Worm (Caenorhabditis elegans) whole organism, mixed stage, embryonic: ENCODE measurements around the gene srbc-62.

Source experiments
- M03D4.4 ChIP-seq: sonication (generic microtip); optimal IDR thresholded peaks from 2 replicates; lab custom pipeline; 2017; ENCODE audit warnings: mild to moderate bottlenecking, missing genetic modification characterization, missing compliant biosample characterization
- bed-3 ChIP-seq: fragments of 200-800 bp; sonication (Bioruptor generic); optimal IDR thresholded peaks from 3 replicates; lab custom pipeline; 2018; ENCODE audit warnings: mild to moderate bottlenecking, missing genetic modification characterization, moderate library complexity, missing compliant biosample characterization
- blmp-1 ChIP-seq: fragments of 150-350 bp; optimal IDR thresholded peaks from 2 replicates; lab custom pipeline; 2014; ENCODE audit warnings: missing biosample characterization, missing genetic modification characterization
- ceh-39 ChIP-seq: fragments of 150-350 bp; optimal IDR thresholded peaks from 2 replicates; lab custom pipeline; 2014; ENCODE audit warnings: missing biosample characterization, missing genetic modification characterization
- ceh-43 ChIP-seq: fragments of 200-800 bp; sonication (Bioruptor generic); optimal IDR thresholded peaks from 2 replicates; lab custom pipeline; 2018; ENCODE audit warnings: mild to moderate bottlenecking, missing genetic modification characterization, moderate library complexity, missing compliant biosample characterization
- ceh-83 ChIP-seq: fragments of 200-800 bp; sonication (Bioruptor generic); optimal IDR thresholded peaks from 2 replicates; lab custom pipeline; 2018; ENCODE audit warnings: mild to moderate bottlenecking, missing genetic modification characterization, missing compliant biosample characterization
- ces-1 ChIP-seq: fragments of 150-350 bp; optimal IDR thresholded peaks from 2 replicates; lab custom pipeline; 2014; ENCODE audit warnings: missing biosample characterization, missing genetic modification reagents, missing genetic modification characterization
- cnd-1 ChIP-seq: fragments of 200-800 bp; sonication (Bioruptor generic); optimal IDR thresholded peaks from 2 replicates; lab custom pipeline; 2018; ENCODE audit warnings: mild to moderate bottlenecking, missing genetic modification characterization, missing compliant biosample characterization
- drap-1 ChIP-seq: fragments of 200-800 bp; sonication (Bioruptor generic); optimal IDR thresholded peaks from 3 replicates; lab custom pipeline; 2018; ENCODE audit warnings: mild to moderate bottlenecking, missing genetic modification characterization, missing compliant biosample characterization
- elt-1 ChIP-seq: sonication (generic microtip); optimal IDR thresholded peaks from 2 replicates; lab custom pipeline; 2017; ENCODE audit warnings: missing genetic modification characterization, mild to moderate bottlenecking, missing compliant biosample characterization, antibody characterized with exemption, moderate library complexity, borderline replicate concordance; ENCODE audit not compliant: insufficient read depth
- elt-3 ChIP-seq: fragments of 150-350 bp; optimal IDR thresholded peaks from 2 replicates; lab custom pipeline; 2014; ENCODE audit warnings: missing biosample characterization, missing genetic modification characterization
- flh-1 ChIP-seq: fragments of 200-800 bp; sonication (Bioruptor generic); optimal IDR thresholded peaks from 2 replicates; lab custom pipeline; 2018; ENCODE audit warnings: mild to moderate bottlenecking, missing genetic modification characterization, moderate library complexity, missing compliant biosample characterization
- ham-2 ChIP-seq: fragments of 200-800 bp; sonication (Bioruptor generic); optimal IDR thresholded peaks from 2 replicates; lab custom pipeline; 2018; ENCODE audit warnings: mild to moderate bottlenecking, missing genetic modification characterization, missing compliant biosample characterization
- hlh-1 ChIP-seq: fragments of 150-350 bp; optimal IDR thresholded peaks from 2 replicates; lab custom pipeline; 2014; ENCODE audit warnings: missing biosample characterization, missing genetic modification reagents, missing genetic modification characterization
- lin-13 ChIP-seq: fragments of 150-350 bp; optimal IDR thresholded peaks from 2 replicates; lab custom pipeline; 2014; ENCODE audit warnings: missing biosample characterization, missing genetic modification characterization
- lin-32 ChIP-seq: fragments of 200-800 bp; sonication (Bioruptor generic); optimal IDR thresholded peaks from 2 replicates; lab custom pipeline; 2018; ENCODE audit warnings: mild to moderate bottlenecking, missing genetic modification characterization, missing compliant biosample characterization
- lsy-2 ChIP-seq: fragments of 150-350 bp; optimal IDR thresholded peaks from 2 replicates; lab custom pipeline; 2014; ENCODE audit warnings: missing biosample characterization, missing genetic modification characterization
- mab-5 ChIP-seq: fragments of 150-350 bp; optimal IDR thresholded peaks from 2 replicates; lab custom pipeline; 2014; ENCODE audit warnings: missing biosample characterization, missing genetic modification characterization
- mep-1 ChIP-seq: fragments of 150-350 bp; optimal IDR thresholded peaks from 2 replicates; lab custom pipeline; 2017; ENCODE audit warnings: missing biosample characterization, missing genetic modification reagents, missing genetic modification characterization, inconsistent platforms
- mls-2 ChIP-seq: sonication (generic microtip); optimal IDR thresholded peaks from 2 replicates; lab custom pipeline; 2016; ENCODE audit warnings: mild to moderate bottlenecking, missing genetic modification characterization, moderate library complexity, missing compliant biosample characterization
- nhr-12 ChIP-seq: fragments of 150-350 bp; optimal IDR thresholded peaks from 2 replicates; lab custom pipeline; 2014; ENCODE audit warnings: missing biosample characterization, missing genetic modification characterization
- nhr-2 ChIP-seq: fragments of 150-350 bp; optimal IDR thresholded peaks from 2 replicates; lab custom pipeline; 2014; ENCODE audit warnings: missing biosample characterization, missing genetic modification characterization
- nhr-237 ChIP-seq: fragments of 150-350 bp; optimal IDR thresholded peaks from 2 replicates; lab custom pipeline; 2014; ENCODE audit warnings: missing biosample characterization, missing genetic modification characterization
- nhr-28 ChIP-seq: fragments of 150-350 bp; optimal IDR thresholded peaks from 2 replicates; lab custom pipeline; 2014; ENCODE audit warnings: missing biosample characterization, missing genetic modification characterization
- nhr-76 ChIP-seq: sonication (generic microtip); optimal IDR thresholded peaks from 2 replicates; lab custom pipeline; 2017; ENCODE audit warnings: missing biosample characterization, missing genetic modification characterization
- pha-4 ChIP-seq: fragments of 150-350 bp; optimal IDR thresholded peaks from 2 replicates; lab custom pipeline; 2018; ENCODE audit warnings: missing biosample characterization, missing genetic modification reagents, missing genetic modification characterization
- sem-2 ChIP-seq: fragments of 200-800 bp; sonication (Bioruptor generic); optimal IDR thresholded peaks from 2 replicates; lab custom pipeline; 2018; ENCODE audit warnings: mild to moderate bottlenecking, missing genetic modification characterization, missing compliant biosample characterization
- snpc-4 ChIP-seq: fragments of 150-350 bp; optimal IDR thresholded peaks from 2 replicates; lab custom pipeline; 2014; ENCODE audit warnings: missing biosample characterization, missing genetic modification characterization
- sptf-1 ChIP-seq: sonication (generic microtip); optimal IDR thresholded peaks from 2 replicates; lab custom pipeline; 2017; ENCODE audit warnings: mild to moderate bottlenecking, missing genetic modification characterization, moderate library complexity, missing compliant biosample characterization
- tbx-8 ChIP-seq: fragments of 200-800 bp; sonication (Bioruptor generic); optimal IDR thresholded peaks from 2 replicates; lab custom pipeline; 2018; ENCODE audit warnings: mild to moderate bottlenecking, missing genetic modification characterization, moderate library complexity, missing compliant biosample characterization
- unc-120 ChIP-seq: sonication (generic microtip); optimal IDR thresholded peaks from 2 replicates; lab custom pipeline; 2017; ENCODE audit warnings: missing genetic modification characterization, missing compliant biosample characterization; ENCODE audit not compliant: poor library complexity, severe bottlenecking
- unc-39 ChIP-seq: fragments of 150-350 bp; optimal IDR thresholded peaks from 2 replicates; lab custom pipeline; 2014; ENCODE audit warnings: missing biosample characterization, missing genetic modification characterization
- unc-62 ChIP-seq: fragments of 150-350 bp; optimal IDR thresholded peaks from 2 replicates; lab custom pipeline; 2014; ENCODE audit warnings: missing biosample characterization, missing genetic modification reagents, missing genetic modification characterization
- zip-8 ChIP-seq: fragments of 150-350 bp; optimal IDR thresholded peaks from 2 replicates; lab custom pipeline; 2014; ENCODE audit warnings: missing biosample characterization, missing genetic modification characterization
- ztf-11 ChIP-seq: fragments of 150-350 bp; optimal IDR thresholded peaks from 2 replicates; lab custom pipeline; 2014; ENCODE audit warnings: missing biosample characterization, missing genetic modification characterization

The srbc-62 gene

DNA sequence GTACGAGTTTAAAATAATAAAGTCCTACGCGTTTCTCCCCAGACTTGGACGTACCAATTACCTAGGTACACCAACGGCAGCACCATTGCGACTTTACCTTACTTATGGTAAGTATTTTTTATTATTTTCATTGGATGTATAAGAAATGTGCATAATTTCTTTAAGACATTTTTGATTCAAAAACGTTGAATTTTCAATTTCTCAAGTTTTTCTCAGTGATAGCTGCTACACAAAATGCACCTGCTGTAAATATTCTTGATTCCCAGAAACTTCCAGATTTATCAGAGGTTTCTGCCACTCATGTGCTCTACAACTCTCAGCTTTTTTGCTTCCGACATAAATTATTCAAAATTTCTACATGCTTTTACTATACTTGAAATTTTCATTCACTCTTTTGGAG, 35.7 kb upstream of the srbc-62 start, which contains the start of gene srh-159:
srh-159 (plus strand) TSS at position 301 of the 400 bp plus-strand sequence.
- TF ChIP-seq unc-120 (no peak), nhr-12 (tag; lab: Kevin White, UChicago) (no peak), drap-1 (GFP tag; lab: Kevin White, UChicago) (no peak), hlh-1 (tag; lab: Kevin White, UChicago) (no peak), sptf-1 (tag; lab: Kevin White, UChicago) (no peak), mls-2 (tag; lab: Kevin White, UChicago) (no peak), ceh-83 (GFP tag; lab: Kevin White, UChicago) (no peak), mep-1 (tag; lab: Kevin White, UChicago) (no peak), ham-2 (no peak), ceh-43 (GFP tag; lab: Kevin White, UChicago) (no peak), lin-13 (no peak), unc-39 (tag; lab: Kevin White, UChicago) (no peak), pha-4 (tag; lab: Kevin White, UChicago) (no peak)

DNA sequence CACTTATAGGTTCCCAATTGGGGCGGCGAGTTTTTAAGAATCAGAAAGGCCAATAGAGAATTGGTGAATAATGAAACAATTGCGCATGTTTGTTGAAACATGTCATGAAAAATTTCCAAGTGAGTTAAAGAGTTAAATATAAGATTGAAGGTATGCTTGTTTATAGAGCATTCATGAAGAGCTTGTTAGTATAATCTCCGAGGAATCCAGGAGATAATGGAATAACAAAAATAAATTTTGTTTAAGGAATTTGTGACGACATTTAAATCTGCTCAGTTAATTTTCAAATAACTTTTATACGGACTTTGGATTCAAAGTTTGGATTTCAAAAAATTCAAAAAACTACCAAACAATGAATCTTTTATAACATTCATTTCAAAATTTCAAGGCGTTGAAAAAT, 27.4 kb upstream of the srbc-62 start, which contains the start of gene str-199:
str-199 (minus strand) TSS at position 101 of the 400 bp plus-strand sequence.
- TF ChIP-seq flh-1 (GFP tag; lab: Kevin White, UChicago): no peak
- no peak for TF ChIP-seq hlh-1 (tag; lab: Kevin White, UChicago)
- no peak for TF ChIP-seq tbx-8 (GFP tag; lab: Kevin White, UChicago)
- no peak for TF ChIP-seq ces-1 (GFP tag; lab: Kevin White, UChicago)
- no peak for TF ChIP-seq lsy-2
- no peak for TF ChIP-seq sptf-1 (tag; lab: Kevin White, UChicago)
- TF ChIP-seq mls-2 (tag; lab: Kevin White, UChicago): no peak
- TF ChIP-seq nhr-76 (tag; lab: Kevin White, UChicago): no peak
- no peak for TF ChIP-seq pha-4 (tag; lab: Kevin White, UChicago)
- TF ChIP-seq nhr-12 (tag; lab: Kevin White, UChicago): no peak

DNA sequence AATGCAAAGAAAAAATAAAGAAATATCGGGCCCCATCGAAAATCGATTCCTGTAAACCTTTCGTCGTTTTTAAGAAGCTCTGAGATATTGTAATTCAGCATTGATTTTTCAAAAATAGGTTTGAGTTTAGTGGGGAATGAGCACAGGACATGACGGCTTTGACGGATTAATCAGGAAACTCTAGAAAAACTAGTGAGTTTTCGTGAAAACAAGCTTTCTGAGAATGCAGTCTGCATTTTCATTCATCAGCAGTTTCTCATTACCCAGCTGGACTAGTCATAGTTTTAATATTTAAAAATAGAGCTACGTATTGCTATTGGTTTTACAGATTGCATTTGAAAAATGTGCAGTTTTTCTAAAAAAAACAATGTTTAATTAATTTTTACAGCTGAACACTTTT, 25.6 kb upstream of the srbc-62 start, which contains the start of gene srz-47:
srz-47 (minus strand) TSS at position 101 of the 400 bp plus-strand sequence.
- no peak for TF ChIP-seq drap-1 (GFP tag; lab: Kevin White, UChicago)
- TF ChIP-seq mls-2 (tag; lab: Kevin White, UChicago): no peak
- no peak for TF ChIP-seq nhr-28
- no peak for TF ChIP-seq flh-1 (GFP tag; lab: Kevin White, UChicago)
- TF ChIP-seq ceh-39 (tag; lab: Kevin White, UChicago): no peak
- TF ChIP-seq blmp-1 (tag; lab: Kevin White, UChicago): no peak
- no peak for TF ChIP-seq nhr-12 (tag; lab: Kevin White, UChicago)
- TF ChIP-seq pha-4 (tag; lab: Kevin White, UChicago): no peak
- no peak for TF ChIP-seq unc-62
- TF ChIP-seq hlh-1 (tag; lab: Kevin White, UChicago): no peak
- no peak for TF ChIP-seq sptf-1 (tag; lab: Kevin White, UChicago)
- no peak for TF ChIP-seq ham-2
- TF ChIP-seq ceh-83 (GFP tag; lab: Kevin White, UChicago): no peak

DNA sequence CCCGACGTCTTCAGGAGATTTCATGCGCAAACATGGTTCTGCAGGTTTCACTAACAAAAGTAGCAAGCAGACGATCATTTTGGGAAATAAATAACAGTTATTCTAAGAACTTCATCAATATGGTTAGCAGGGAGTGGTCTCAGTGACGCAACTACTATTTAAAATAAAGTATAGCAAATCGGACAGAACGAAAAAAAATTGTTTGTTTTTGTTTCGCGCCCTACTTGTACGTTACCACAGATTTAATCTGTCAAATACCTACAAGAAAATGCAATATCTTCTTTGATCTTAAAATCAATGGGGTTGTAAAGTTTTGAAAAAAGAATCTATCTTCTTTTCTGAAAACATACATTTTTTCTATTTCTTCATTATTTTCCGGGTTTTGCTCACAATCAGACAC, 18.9 kb upstream of the srbc-62 start, which contains the start of gene srz-96:
srz-96 (plus strand) TSS at position 301 of the 400 bp plus-strand sequence.
- TF ChIP-seq bed-3 (GFP tag; lab: Kevin White, UChicago) (no peak), unc-62 (no peak), elt-3 (tag; lab: Kevin White, UChicago) (no peak), sem-2 (no peak), ham-2 (no peak), sptf-1 (tag; lab: Kevin White, UChicago) (no peak), lin-13 (no peak), nhr-2 (tag; lab: Kevin White, UChicago) (no peak), lin-32 (GFP tag; lab: Kevin White, UChicago) (no peak), zip-8 (tag; lab: Kevin White, UChicago) (no peak), ceh-39 (tag; lab: Kevin White, UChicago) (no peak), mls-2 (tag; lab: Kevin White, UChicago) (no peak), ceh-83 (GFP tag; lab: Kevin White, UChicago) (no peak), nhr-28 (no peak)

DNA sequence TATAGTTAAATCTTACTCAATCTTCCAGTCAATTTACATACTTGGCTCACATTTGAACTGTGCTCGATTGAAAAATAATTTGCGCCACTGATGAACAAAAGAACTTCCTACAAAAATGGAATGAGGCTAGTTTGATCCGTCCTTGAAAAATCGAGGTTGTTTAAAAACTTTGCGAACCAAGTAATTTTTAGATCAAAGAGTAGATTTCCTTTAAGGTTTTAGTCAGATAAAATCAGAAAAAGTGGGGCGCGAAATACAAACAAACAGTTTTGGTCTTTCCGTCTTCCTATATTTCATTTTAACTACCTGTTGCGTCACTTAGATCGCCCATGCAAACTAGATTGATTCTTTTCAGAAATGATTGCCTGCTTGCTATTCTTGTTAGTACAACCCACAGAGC, 15.9 kb upstream of the srbc-62 start, which contains the start of gene Y68A4A.10:
Y68A4A.10 (plus strand) TSS at position 301 of the 400 bp plus-strand sequence.
- no peak for TF ChIP-seq elt-1 (tag; lab: Kevin White, UChicago)
- TF ChIP-seq cnd-1 (tag; lab: Kevin White, UChicago): no peak
- no peak for TF ChIP-seq snpc-4
- no peak for TF ChIP-seq nhr-237 (tag; lab: Kevin White, UChicago)
- TF ChIP-seq unc-120: no peak
- TF ChIP-seq nhr-2 (tag; lab: Kevin White, UChicago): no peak
- no peak for TF ChIP-seq drap-1 (GFP tag; lab: Kevin White, UChicago)
- TF ChIP-seq nhr-12 (tag; lab: Kevin White, UChicago): no peak
- TF ChIP-seq ceh-43 (GFP tag; lab: Kevin White, UChicago): no peak
- TF ChIP-seq ceh-39 (tag; lab: Kevin White, UChicago): no peak
- no peak for TF ChIP-seq mep-1 (tag; lab: Kevin White, UChicago)
- TF ChIP-seq sptf-1 (tag; lab: Kevin White, UChicago): no peak
- no peak for TF ChIP-seq mls-2 (tag; lab: Kevin White, UChicago)
- no peak for TF ChIP-seq ztf-11
- no peak for TF ChIP-seq M03D4.4 (tag; lab: Kevin White, UChicago)
- no peak for TF ChIP-seq zip-8 (tag; lab: Kevin White, UChicago)
- no peak for TF ChIP-seq mab-5 (tag; lab: Kevin White, UChicago)
- TF ChIP-seq lin-32 (GFP tag; lab: Kevin White, UChicago): no peak
